Fruit fly (Drosophila melanogaster) whole organism: ENCODE measurements around the gene Btk.

Experiments used
- CG8478 ChIP-seq: fragments of >200 bp; optimal IDR thresholded peaks from 2 replicates; lab custom pipeline; 2018; ENCODE audit warnings: inconsistent platforms
- Dll ChIP-seq: fragments of >200 bp; optimal IDR thresholded peaks from 2 replicates; lab custom pipeline; 2017
- EcR ChIP-seq, 2 experiments: fragments of >200 bp; optimal IDR thresholded peaks; 2 replicates each; lab custom pipeline; 2017; ENCODE audit warnings: missing biosample characterization in 2 of 2, missing genetic modification characterization in 2 of 2, missing genetic modification reagents in 2 of 2
- pan ChIP-seq: fragments of >200 bp; optimal IDR thresholded peaks from 2 replicates; lab custom pipeline; 2017
- psq ChIP-seq: fragments of >200 bp; optimal IDR thresholded peaks from 2 replicates; lab custom pipeline; 2017
- usp ChIP-seq: fragments of >200 bp; optimal IDR thresholded peaks from 2 replicates; lab custom pipeline; 2017; ENCODE audit warnings: missing biosample characterization, missing genetic modification characterization, mixed read lengths

dm6 chr2L:8230255-8230654, 70.6 kb downstream of the Btk start:
- TF ChIP-seq CG8478 (lab: Kevin White, UChicago) (no peak), pan (lab: Kevin White, UChicago) (no peak), Dll (no peak), psq (no peak), EcR (GFP tag; optimal IDR thresholded peaks at IDR 0.05; lab: Kevin White, UChicago) (no peak), usp (no peak)
